Fruit fly (Drosophila melanogaster): ENCODE data around the gene Hel89B.

- no peak for TF ChIP-seq fd96Ca (GFP tag; IDR thresholded peaks at IDR 0.05)
- TF ChIP-seq CG17806 (tag; optimal IDR thresholded peaks at IDR 0.05), result no peak
Observed at dm6 chr3R:15930050-15930449, 43.0 kb upstream of the Hel89B start.

All from whole organism, pupa.